Worm (Caenorhabditis elegans) whole organism, L1 larva: Measurements from ENCODE around the gene vmo-1.
A peak's percentile ranks its signal among the peaks of the same experiment; 100 is the strongest.

ENCODE experiments used
- C04F5.9 ChIP-seq: sonication (generic microtip); optimal IDR thresholded peaks from 2 replicates; lab custom pipeline; 2016; ENCODE audit warnings: missing genetic modification characterization, missing compliant biosample characterization
- F16B12.6 ChIP-seq: fragments of 150-350 bp; optimal IDR thresholded peaks from 2 replicates; lab custom pipeline; 2014; ENCODE audit warnings: missing biosample characterization, missing genetic modification characterization
- Y116A8C.19 ChIP-seq: sonication (generic microtip); optimal IDR thresholded peaks from 2 replicates; lab custom pipeline; 2016; ENCODE audit warnings: missing compliant biosample characterization, missing genetic modification characterization, borderline replicate concordance
- alr-1 ChIP-seq: fragments of 200-800 bp; sonication (Bioruptor generic); optimal IDR thresholded peaks from 2 replicates; lab custom pipeline; 2018; ENCODE audit warnings: borderline replicate concordance, mild to moderate bottlenecking, missing genetic modification characterization, missing compliant biosample characterization
- aly-2 ChIP-seq: fragments of 150-350 bp; optimal IDR thresholded peaks from 2 replicates; lab custom pipeline; 2014; ENCODE audit warnings: missing biosample characterization, missing genetic modification characterization
- blmp-1 ChIP-seq: fragments of 150-350 bp; optimal IDR thresholded peaks from 2 replicates; lab custom pipeline; 2014; ENCODE audit warnings: missing biosample characterization, missing genetic modification characterization
- ceh-82 ChIP-seq, 3 experiments: fragments of 150-350 bp in 1 of 3; sonication (generic microtip) in 2 of 3; optimal IDR thresholded peaks; 2 replicates each; lab custom pipeline; 2014 to 2017; ENCODE audit warnings: missing biosample characterization in 3 of 3, missing genetic modification characterization in 3 of 3
- ceh-90 ChIP-seq: sonication (generic microtip); optimal IDR thresholded peaks from 2 replicates; lab custom pipeline; 2016; ENCODE audit warnings: missing genetic modification characterization, missing compliant biosample characterization
- dpl-1 ChIP-seq, 3 experiments: fragments of 150-350 bp in 2 of 3; sonication (generic microtip) in 1 of 3; optimal IDR thresholded peaks; 2 replicates each; lab custom pipeline; 2014 to 2017; ENCODE audit warnings: missing biosample characterization in 3 of 3, missing genetic modification characterization in 3 of 3, missing genetic modification reagents in 3 of 3
- efl-1 ChIP-seq, 4 experiments: fragments of 150-350 bp; optimal IDR thresholded peaks in 3 of 4; peaks in 1 of 4; 1 replicate in 1 of 4; 2 replicates in 3 of 4; lab custom pipeline; 2014; ENCODE audit warnings: missing biosample characterization in 2 of 4, missing genetic modification characterization in 2 of 4, missing genetic modification reagents in 2 of 4
- efl-3 ChIP-seq: fragments of 200-800 bp; sonication (Bioruptor generic); optimal IDR thresholded peaks from 2 replicates; lab custom pipeline; 2018; ENCODE audit warnings: mild to moderate bottlenecking, missing genetic modification characterization, missing compliant biosample characterization
- elt-2 ChIP-seq: sonication (generic microtip); optimal IDR thresholded peaks from 2 replicates; lab custom pipeline; 2016; ENCODE audit warnings: missing genetic modification characterization, mild to moderate bottlenecking, inconsistent platforms, missing compliant biosample characterization, missing genetic modification reagents
- fkh-4 ChIP-seq: sonication (generic microtip); optimal IDR thresholded peaks from 2 replicates; lab custom pipeline; 2016; ENCODE audit warnings: missing compliant biosample characterization, missing genetic modification characterization, borderline replicate concordance
- fkh-8 ChIP-seq: sonication (generic microtip); optimal IDR thresholded peaks from 2 replicates; lab custom pipeline; 2016; ENCODE audit warnings: mild to moderate bottlenecking, missing genetic modification characterization, missing compliant biosample characterization
- hlh-17 ChIP-seq: fragments of 200-800 bp; sonication (Bioruptor generic); optimal IDR thresholded peaks from 2 replicates; lab custom pipeline; 2018; ENCODE audit warnings: missing genetic modification characterization, mild to moderate bottlenecking, missing compliant biosample characterization, moderate library complexity, borderline replicate concordance
- lin-14 ChIP-seq: fragments of 200-800 bp; sonication (Bioruptor generic); optimal IDR thresholded peaks from 2 replicates; lab custom pipeline; 2018; ENCODE audit warnings: mild to moderate bottlenecking, missing genetic modification characterization, moderate library complexity, missing compliant biosample characterization
- lsy-2 ChIP-seq, 2 experiments: fragments of 150-350 bp; optimal IDR thresholded peaks; 2 replicates each; lab custom pipeline; 2014; ENCODE audit warnings: missing biosample characterization in 2 of 2, missing genetic modification characterization in 2 of 2
- mdl-1 ChIP-seq, 2 experiments: fragments of 150-350 bp; optimal IDR thresholded peaks; 2 replicates each; lab custom pipeline; 2014 to 2017; ENCODE audit warnings: missing biosample characterization in 2 of 2, missing genetic modification characterization in 2 of 2, inconsistent platforms in 1 of 2
- mef-2 ChIP-seq: fragments of 150-350 bp; optimal IDR thresholded peaks from 2 replicates; lab custom pipeline; 2014; ENCODE audit warnings: missing biosample characterization, missing genetic modification characterization
- mep-1 ChIP-seq: fragments of 150-350 bp; optimal IDR thresholded peaks from 2 replicates; lab custom pipeline; 2014; ENCODE audit warnings: missing biosample characterization, missing genetic modification characterization
- nhr-12 ChIP-seq: sonication (generic microtip); optimal IDR thresholded peaks from 2 replicates; lab custom pipeline; 2017; ENCODE audit warnings: missing biosample characterization, missing genetic modification characterization
- nhr-20 ChIP-seq: sonication (generic microtip); optimal IDR thresholded peaks from 2 replicates; lab custom pipeline; 2016; ENCODE audit warnings: mild to moderate bottlenecking, missing genetic modification characterization, missing compliant biosample characterization
- nhr-71 ChIP-seq: sonication (generic microtip); optimal IDR thresholded peaks from 2 replicates; lab custom pipeline; 2016; ENCODE audit warnings: mild to moderate bottlenecking, missing genetic modification characterization, moderate library complexity, missing compliant biosample characterization
- nhr-76 ChIP-seq: sonication (generic microtip); optimal IDR thresholded peaks from 2 replicates; lab custom pipeline; 2017; ENCODE audit warnings: missing biosample characterization, missing genetic modification characterization
- pqm-1 ChIP-seq: sonication (generic microtip); optimal IDR thresholded peaks from 3 replicates; lab custom pipeline; 2017; ENCODE audit warnings: missing biosample characterization, missing genetic modification characterization
- skn-1 ChIP-seq: fragments of 150-350 bp; optimal IDR thresholded peaks from 2 replicates; lab custom pipeline; 2014; ENCODE audit warnings: missing biosample characterization, missing genetic modification characterization
- snpc-4 ChIP-seq: fragments of 150-350 bp; optimal IDR thresholded peaks from 2 replicates; lab custom pipeline; 2014; ENCODE audit warnings: missing biosample characterization, missing genetic modification characterization
- sox-4 ChIP-seq: sonication (generic microtip); optimal IDR thresholded peaks from 2 replicates; lab custom pipeline; 2016; ENCODE audit warnings: missing genetic modification characterization, missing compliant biosample characterization
- tbx-2 ChIP-seq: sonication (generic microtip); optimal IDR thresholded peaks from 2 replicates; lab custom pipeline; 2016; ENCODE audit warnings: missing genetic modification characterization, missing compliant biosample characterization
- unc-86 ChIP-seq: sonication (generic microtip); optimal IDR thresholded peaks from 2 replicates; lab custom pipeline; 2016; ENCODE audit warnings: missing genetic modification characterization, missing compliant biosample characterization
- vab-15 ChIP-seq: sonication (generic microtip); optimal IDR thresholded peaks from 2 replicates; lab custom pipeline; 2017; ENCODE audit warnings: missing genotype, mild to moderate bottlenecking, missing genetic modification characterization, missing compliant biosample characterization
- zip-4 ChIP-seq: fragments of 200-800 bp; sonication (Bioruptor generic); optimal IDR thresholded peaks from 2 replicates; lab custom pipeline; 2018; ENCODE audit warnings: mild to moderate bottlenecking, missing genetic modification characterization, moderate library complexity, missing compliant biosample characterization
- ztf-11 ChIP-seq, 2 experiments: sonication (generic microtip); optimal IDR thresholded peaks; 2 replicates each; lab custom pipeline; 2016 to 2017; ENCODE audit warnings: missing genetic modification characterization in 2 of 2, missing biosample characterization in 1 of 2, missing compliant biosample characterization in 1 of 2

The vmo-1 gene

DNA sequence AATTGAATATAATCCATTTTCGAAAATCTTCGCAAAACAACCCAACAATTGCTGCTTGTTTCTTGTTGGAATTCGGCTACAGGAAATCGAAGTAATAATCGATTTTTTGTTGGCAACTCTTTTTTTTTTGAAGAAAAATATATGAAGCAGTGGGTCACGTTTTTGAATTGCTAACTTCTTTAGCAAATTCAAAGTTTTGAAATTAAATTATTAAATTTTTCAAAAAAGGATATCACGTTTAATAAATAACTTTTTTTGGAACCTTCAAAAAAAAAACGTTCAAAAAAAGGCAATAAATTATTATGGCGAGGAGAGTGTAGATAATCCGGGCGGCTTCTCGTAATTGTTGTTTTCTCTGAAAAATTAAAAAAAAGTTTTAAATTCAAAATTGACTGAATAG lies 16.7 kb downstream of the vmo-1 start, which contains the start of gene Y38H6C.15:
Gene Y38H6C.15, minus strand, starts transcription at position 101 of the 400 bp plus-strand sequence.
- TF ChIP-seq mep-1 (tag; lab: Kevin White, UChicago) (no peak), lin-14 (no peak), unc-86 (no peak), ceh-82 (tag; optimal IDR thresholded peaks at IDR 0.05; lab: Kevin White, UChicago) (no peak)

DNA sequence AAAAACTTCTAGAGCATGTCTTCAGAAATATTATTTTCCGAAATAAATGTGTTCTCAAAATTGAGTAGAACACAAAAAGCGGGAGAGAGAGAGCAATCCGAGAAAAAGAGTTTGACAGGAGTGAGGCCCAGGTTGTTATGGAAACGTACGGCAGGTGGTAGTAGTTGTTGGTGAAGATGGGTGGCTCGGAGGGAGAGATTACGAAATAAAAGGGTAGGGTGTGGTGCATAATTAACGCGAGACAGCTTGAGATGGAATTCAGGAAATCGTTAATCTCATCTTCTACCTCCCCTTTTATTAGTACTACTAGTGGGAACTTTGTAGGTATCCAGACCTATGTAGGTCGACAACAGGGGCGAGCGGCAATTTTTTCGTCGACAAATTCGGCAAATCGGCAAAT lies 18.8 kb downstream of the vmo-1 start, which contains the start of gene famh-161:
Gene famh-161, minus strand, starts transcription at position 101 of the 400 bp plus-strand sequence.
- TF ChIP-seq tbx-2 (tag; lab: Kevin White, UChicago) (no peak), fkh-8 (tag; lab: Kevin White, UChicago) (peak; percentile 12), ceh-82 (tag; optimal IDR thresholded peaks at IDR 0.05; lab: Kevin White, UChicago) (no peak)
- TF ChIP-seq, all 84 proteins: peak for 1

DNA sequence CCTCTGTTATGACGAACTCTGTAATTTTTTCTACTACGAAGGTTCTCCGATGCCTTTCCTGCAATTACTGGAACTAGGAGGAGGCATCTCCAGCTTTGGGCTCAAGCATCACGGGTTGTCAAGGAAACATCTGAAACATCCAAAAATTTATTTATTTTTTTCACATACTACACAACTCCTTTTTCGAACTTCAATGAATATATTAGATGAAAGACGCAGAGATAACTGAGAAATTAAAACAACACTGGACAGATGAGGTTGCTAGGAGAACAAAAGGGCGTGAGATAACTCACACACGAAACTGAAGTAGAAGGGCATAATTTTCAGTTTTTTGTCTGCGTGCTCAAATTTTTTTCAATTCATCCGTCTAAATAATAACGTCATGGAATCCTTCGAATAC lies 25.4 kb downstream of the vmo-1 start, which contains the start of gene Y38H6C.13:
Gene Y38H6C.13, plus strand, starts transcription at position 301 of the 400 bp plus-strand sequence.
- TF ChIP-seq nhr-76 (tag; lab: Kevin White, UChicago): no peak
- TF ChIP-seq fkh-8 (tag; lab: Kevin White, UChicago): peak; percentile 3

- TF ChIP-seq aly-2 (tag; lab: Kevin White, UChicago) (no peak), vab-15 (tag; lab: Kevin White, UChicago) (no peak), elt-2 (tag; lab: Kevin White, UChicago) (peak; percentile 77), hlh-17 (GFP tag; lab: Kevin White, UChicago) (no peak), pqm-1 (tag; lab: Kevin White, UChicago) (peak; percentile 86), efl-3 (GFP tag; lab: Kevin White, UChicago) (no peak), mef-2 (tag; lab: Kevin White, UChicago) (no peak), snpc-4 (tag; lab: Kevin White, UChicago) (no peak), lsy-2 (tag; optimal IDR thresholded peaks at IDR 0.05; lab: Kevin White, UChicago) (no peak), nhr-20 (tag; lab: Kevin White, UChicago) (peak; percentile 23), C04F5.9 (no peak)
These were observed 26.9 kb downstream of the vmo-1 start, which contains the start of the genes srh-166 and Y38H6C.24 for ce11 chrV:20525816-20526459. srh-166 (minus strand) TSS chrV:20525866. Y38H6C.24 (plus strand) TSS chrV:20526435.

DNA sequence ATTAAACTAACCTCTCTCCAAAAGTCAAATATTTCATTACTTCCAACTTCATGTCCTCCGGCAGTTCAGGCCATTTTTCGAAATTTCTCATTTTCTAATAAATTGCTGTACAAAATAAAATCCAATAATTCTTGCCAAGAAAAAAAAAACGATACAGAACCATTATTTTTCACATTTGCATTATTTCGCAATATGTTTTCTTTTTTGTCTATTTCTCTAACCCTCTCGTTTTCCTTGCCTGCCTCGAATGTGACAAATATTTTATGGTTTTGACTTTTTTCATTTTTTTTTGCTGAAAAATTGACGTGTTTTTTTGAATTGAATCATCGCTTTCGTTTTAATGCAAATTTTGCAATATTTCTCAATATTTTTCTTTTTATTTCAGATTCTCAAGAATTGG lies 30.7 kb downstream of the vmo-1 start, which contains the start of the genes Y38H6C.9 and fbxa-150:
Gene Y38H6C.9, minus strand, starts transcription at position 52 of the 400 bp plus-strand sequence.
Gene fbxa-150, plus strand, starts transcription at position 380 of the 400 bp plus-strand sequence.
- TF ChIP-seq nhr-12: no peak
- TF ChIP-seq dpl-1 (GFP tag; optimal IDR thresholded peaks at IDR 0.05; lab: Kevin White, UChicago): peak in 1 of 3 experiments; percentile 19
- no peak for TF ChIP-seq nhr-71 (tag; lab: Kevin White, UChicago)
- TF ChIP-seq sox-4 (tag; lab: Kevin White, UChicago): no peak
- TF ChIP-seq alr-1 (tag; lab: Kevin White, UChicago): no peak
- TF ChIP-seq aly-2 (tag; lab: Kevin White, UChicago): no peak
- no peak for TF ChIP-seq mdl-1 (tag; optimal IDR thresholded peaks at IDR 0.05; lab: Kevin White, UChicago)
- TF ChIP-seq zip-4 (GFP tag; lab: Kevin White, UChicago): peak; percentile 95
- TF ChIP-seq blmp-1 (tag; lab: Kevin White, UChicago): no peak
- TF ChIP-seq mep-1 (tag; lab: Kevin White, UChicago): peak; percentile 45
- peak; percentile 8 for TF ChIP-seq skn-1 (tag; lab: Kevin White, UChicago)
- TF ChIP-seq snpc-4 (tag; lab: Kevin White, UChicago): no peak
- no peak for TF ChIP-seq mef-2 (tag; lab: Kevin White, UChicago)
- no peak for TF ChIP-seq F16B12.6 (tag; lab: Kevin White, UChicago)
- no peak for TF ChIP-seq fkh-4 (tag; lab: Kevin White, UChicago)
- no peak for TF ChIP-seq nhr-76 (tag; lab: Kevin White, UChicago)
- peak; percentile 1 to 25 for TF ChIP-seq efl-1 (optimal IDR thresholded peaks at IDR 0.05; lab: Kevin White, UChicago)
- TF ChIP-seq efl-1 (GFP tag; optimal IDR thresholded peaks at IDR 0.05 in 1 of 2; lab: Kevin White, UChicago): peak in 1 of 2 experiments; percentile 8
- no peak for TF ChIP-seq Y116A8C.19 (tag; lab: Kevin White, UChicago)
- no peak for TF ChIP-seq elt-2 (tag; lab: Kevin White, UChicago)
- TF ChIP-seq ceh-90 (tag; lab: Kevin White, UChicago): no peak
- TF ChIP-seq ztf-11 (tag; optimal IDR thresholded peaks at IDR 0.05; lab: Kevin White, UChicago): no peak
